Worm (Caenorhabditis elegans): ENCODE results near the gene F07G11.2.

Gene F07G11.2

ce11 chrV:7288699-7289098, 15.9 kb upstream of the F07G11.2 start, which contains the start of gene C13A2.1:
Gene C13A2.1, plus strand, starts transcription at chrV:7288999.
- no peak for TF ChIP-seq nhr-2 (tag; optimal IDR thresholded peaks at IDR 0.05)
- TF ChIP-seq nhr-28 (tag; optimal IDR thresholded peaks at IDR 0.05): no peak
- no peak for TF ChIP-seq elt-3 (tag; optimal IDR thresholded peaks at IDR 0.05)
- TF ChIP-seq bed-3 (GFP tag; optimal IDR thresholded peaks at IDR 0.05): no peak

DNA sequence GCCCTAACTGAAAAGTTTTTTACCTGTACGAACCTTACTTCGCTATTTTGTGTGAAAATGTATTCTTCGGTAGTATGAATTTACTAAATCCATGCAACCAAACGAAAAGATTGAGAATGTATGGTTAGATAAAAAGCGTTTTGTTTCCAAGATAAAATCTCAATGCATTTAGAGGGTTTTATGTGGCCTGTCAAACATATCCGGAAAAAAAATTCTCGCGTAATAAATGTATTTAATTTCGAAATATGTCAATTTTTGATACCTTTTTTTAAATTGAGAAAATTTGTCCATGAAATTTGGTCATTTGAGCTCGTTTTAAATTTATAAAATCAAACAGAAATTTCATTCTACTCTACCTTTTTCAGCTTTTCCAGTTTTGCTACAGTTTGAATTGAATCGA, 9.3 kb upstream of the F07G11.2 start, which contains the start of gene F07G11.4:
Gene F07G11.4, minus strand, starts transcription at position 101 of the 400 bp plus-strand sequence.
- TF ChIP-seq M03D4.4 (tag; optimal IDR thresholded peaks at IDR 0.05) (no peak), zip-8 (tag; optimal IDR thresholded peaks at IDR 0.05) (no peak), pha-4 (tag; optimal IDR thresholded peaks at IDR 0.05) (no peak), ceh-43 (GFP tag; optimal IDR thresholded peaks at IDR 0.05) (no peak), nhr-2 (tag; optimal IDR thresholded peaks at IDR 0.05) (no peak), flh-1 (GFP tag; optimal IDR thresholded peaks at IDR 0.05) (no peak), ham-2 (GFP tag; optimal IDR thresholded peaks at IDR 0.05) (no peak), sptf-1 (tag; optimal IDR thresholded peaks at IDR 0.05) (no peak), nhr-76 (tag; optimal IDR thresholded peaks at IDR 0.05) (no peak), ceh-83 (GFP tag; optimal IDR thresholded peaks at IDR 0.05) (no peak), elt-1 (tag; optimal IDR thresholded peaks at IDR 0.05; ENCODE audit: borderline replicate concordance, insufficient read depth) (no peak), tbx-8 (GFP tag; optimal IDR thresholded peaks at IDR 0.05) (no peak), unc-62 (GFP tag; optimal IDR thresholded peaks at IDR 0.05) (no peak), hlh-1 (tag; optimal IDR thresholded peaks at IDR 0.05) (no peak), mls-2 (tag; optimal IDR thresholded peaks at IDR 0.05) (no peak), elt-3 (tag; optimal IDR thresholded peaks at IDR 0.05) (no peak)

ce11 chrV:7297263-7297662, 7.3 kb upstream of the F07G11.2 start, which contains the start of gene srj-32:
Gene srj-32, minus strand, starts transcription at chrV:7297363.
- no peak for TF ChIP-seq unc-39 (tag; optimal IDR thresholded peaks at IDR 0.05)
- TF ChIP-seq mab-5 (tag; optimal IDR thresholded peaks at IDR 0.05): no peak
- TF ChIP-seq unc-120 (tag; optimal IDR thresholded peaks at IDR 0.05; ENCODE audit: poor library complexity, severe bottlenecking): no peak
- TF ChIP-seq flh-1 (GFP tag; optimal IDR thresholded peaks at IDR 0.05): no peak
- TF ChIP-seq sem-2 (GFP tag; optimal IDR thresholded peaks at IDR 0.05): no peak
- TF ChIP-seq lsy-2 (tag; optimal IDR thresholded peaks at IDR 0.05): no peak
- no peak for TF ChIP-seq ceh-43 (GFP tag; optimal IDR thresholded peaks at IDR 0.05)
- TF ChIP-seq nhr-28 (tag; optimal IDR thresholded peaks at IDR 0.05): no peak
- TF ChIP-seq nhr-2 (tag; optimal IDR thresholded peaks at IDR 0.05): no peak
- TF ChIP-seq ztf-11 (tag; optimal IDR thresholded peaks at IDR 0.05): no peak
- no peak for TF ChIP-seq ceh-39 (tag; optimal IDR thresholded peaks at IDR 0.05)
- no peak for TF ChIP-seq mep-1 (tag; optimal IDR thresholded peaks at IDR 0.05)
- TF ChIP-seq M03D4.4 (tag; optimal IDR thresholded peaks at IDR 0.05): no peak
- TF ChIP-seq pha-4 (tag; optimal IDR thresholded peaks at IDR 0.05): no peak

DNA sequence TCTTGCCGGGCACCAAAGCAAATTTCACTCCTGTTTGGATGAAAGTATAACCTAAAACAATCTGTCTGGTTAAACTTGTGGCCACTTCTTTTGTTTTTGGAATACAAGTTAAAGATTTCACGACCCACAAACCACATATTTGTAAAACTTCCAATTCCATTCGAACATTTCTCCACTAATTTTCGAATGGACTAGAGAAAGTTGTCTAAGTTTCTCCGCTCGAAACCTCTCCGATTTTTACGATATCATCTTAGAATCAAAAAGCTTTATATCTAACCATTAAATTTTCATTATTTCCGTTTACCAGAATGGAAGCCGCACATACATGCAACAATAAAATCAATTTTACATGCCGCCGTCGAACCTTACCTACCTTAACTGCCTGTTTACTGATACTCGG, 6.1 kb upstream of the F07G11.2 start, which contains the start of gene F07G11.3:
Gene F07G11.3, plus strand, starts transcription at position 301 of the 400 bp plus-strand sequence.
- TF ChIP-seq mab-5 (tag; optimal IDR thresholded peaks at IDR 0.05): no peak
- TF ChIP-seq ces-1 (GFP tag; optimal IDR thresholded peaks at IDR 0.05): no peak
- no peak for TF ChIP-seq flh-1 (GFP tag; optimal IDR thresholded peaks at IDR 0.05)
- no peak for TF ChIP-seq unc-120 (tag; optimal IDR thresholded peaks at IDR 0.05; ENCODE audit: poor library complexity, severe bottlenecking)
- no peak for TF ChIP-seq lsy-2 (tag; optimal IDR thresholded peaks at IDR 0.05)
- TF ChIP-seq M03D4.4 (tag; optimal IDR thresholded peaks at IDR 0.05): no peak
- no peak for TF ChIP-seq unc-39 (tag; optimal IDR thresholded peaks at IDR 0.05)
- no peak for TF ChIP-seq zip-8 (tag; optimal IDR thresholded peaks at IDR 0.05)
- TF ChIP-seq sptf-1 (tag; optimal IDR thresholded peaks at IDR 0.05): no peak
- no peak for TF ChIP-seq elt-1 (tag; optimal IDR thresholded peaks at IDR 0.05; ENCODE audit: borderline replicate concordance, insufficient read depth)
- TF ChIP-seq cnd-1 (tag; optimal IDR thresholded peaks at IDR 0.05): no peak

- TF ChIP-seq nhr-237 (tag; optimal IDR thresholded peaks at IDR 0.05): no peak
- TF ChIP-seq mep-1 (tag; optimal IDR thresholded peaks at IDR 0.05): no peak
- TF ChIP-seq elt-3 (tag; optimal IDR thresholded peaks at IDR 0.05): no peak
- TF ChIP-seq ceh-83 (GFP tag; optimal IDR thresholded peaks at IDR 0.05): no peak
- no peak for TF ChIP-seq ceh-43 (GFP tag; optimal IDR thresholded peaks at IDR 0.05)
- TF ChIP-seq zip-8 (tag; optimal IDR thresholded peaks at IDR 0.05): no peak
- no peak for TF ChIP-seq flh-1 (GFP tag; optimal IDR thresholded peaks at IDR 0.05)
- TF ChIP-seq unc-120 (tag; optimal IDR thresholded peaks at IDR 0.05; ENCODE audit: poor library complexity, severe bottlenecking): no peak
- TF ChIP-seq M03D4.4 (tag; optimal IDR thresholded peaks at IDR 0.05): no peak
- TF ChIP-seq lsy-2 (tag; optimal IDR thresholded peaks at IDR 0.05): no peak
- no peak for TF ChIP-seq snpc-4 (tag; optimal IDR thresholded peaks at IDR 0.05)
- TF ChIP-seq nhr-12 (tag; optimal IDR thresholded peaks at IDR 0.05): no peak
Observed at ce11 chrV:7307089-7307488, 2.5 kb downstream of the F07G11.2 start, which contains the start of gene F07G11.1. Gene F07G11.1, plus strand, starts transcription at chrV:7307389.

Data from whole organism, mixed stage, embryonic.